Worm (Caenorhabditis elegans): Measurements from ENCODE around the gene str-9.
"Not testable (repeated sequence)": the region's sequence is repeated elsewhere in the genome, so short reads cannot be mapped to it uniquely, and the experiment has no call there.

The str-9 gene

ce11 chrV:15779128-15779729 lies 20.7 kb downstream of the str-9 start, which contains the start of the genes nhr-285 and irld-52:
nhr-285 (minus strand) TSS chrV:15779228.
irld-52 (plus strand) TSS chrV:15779679.
- TF ChIP-seq him-1 (tag; optimal IDR thresholded peaks at IDR 0.05), result no peak
- no peak for TF ChIP-seq dao-5 (tag; optimal IDR thresholded peaks at IDR 0.05)

- TF ChIP-seq him-1 (tag; optimal IDR thresholded peaks at IDR 0.05), result no peak
- no peak for TF ChIP-seq dao-5 (tag; optimal IDR thresholded peaks at IDR 0.05)
- no peak for TF ChIP-seq W03F9.2 (tag; optimal IDR thresholded peaks at IDR 0.05)
Measured at ce11 chrV:15781086-15781485, 22.5 kb downstream of the str-9 start, which contains the start of gene T26E4.2. T26E4.2 (plus strand) TSS chrV:15781386.

ce11 chrV:15782494-15782893 lies 23.9 kb downstream of the str-9 start, which contains the start of gene T26E4.3:
T26E4.3 (plus strand) TSS chrV:15782794.
- TF ChIP-seq dao-5 (tag; optimal IDR thresholded peaks at IDR 0.05) (no peak), him-1 (tag; optimal IDR thresholded peaks at IDR 0.05) (no peak), W03F9.2 (tag; optimal IDR thresholded peaks at IDR 0.05) (no peak)

ce11 chrV:15792409-15792808 lies 33.9 kb downstream of the str-9 start, which contains the start of gene T26E4.4:
T26E4.4 (minus strand) TSS chrV:15792509.
- TF ChIP-seq him-1 (tag; optimal IDR thresholded peaks at IDR 0.05) (no peak), W03F9.2 (tag; optimal IDR thresholded peaks at IDR 0.05) (no peak), dao-5 (tag; optimal IDR thresholded peaks at IDR 0.05) (no peak)

- TF ChIP-seq W03F9.2 (tag; optimal IDR thresholded peaks at IDR 0.05) (no peak), dao-5 (tag; optimal IDR thresholded peaks at IDR 0.05) (no peak), him-1 (tag; optimal IDR thresholded peaks at IDR 0.05) (no peak)
Measured at ce11 chrV:15793270-15793669, 34.7 kb downstream of the str-9 start, which contains the start of gene T26E4.7. T26E4.7 (plus strand) TSS chrV:15793570.

ce11 chrV:15796087-15796486 lies 37.5 kb downstream of the str-9 start, which contains the start of gene nhr-223:
nhr-223 (plus strand) TSS chrV:15796387.
- TF ChIP-seq him-1 (tag; optimal IDR thresholded peaks at IDR 0.05), result no peak
- no peak for TF ChIP-seq W03F9.2 (tag; optimal IDR thresholded peaks at IDR 0.05)
- no peak for TF ChIP-seq dao-5 (tag; optimal IDR thresholded peaks at IDR 0.05)

- TF ChIP-seq dao-5 (tag; optimal IDR thresholded peaks at IDR 0.05) (no peak), W03F9.2 (tag; optimal IDR thresholded peaks at IDR 0.05) (no peak), him-1 (tag; optimal IDR thresholded peaks at IDR 0.05) (no peak)
Measured at ce11 chrV:15798108-15798507, 39.6 kb downstream of the str-9 start, which contains the start of gene T26E4.10. T26E4.10 (minus strand) TSS chrV:15798208.

ce11 chrV:15802623-15803022 lies 44.1 kb downstream of the str-9 start, which contains the start of gene T26E4.9:
T26E4.9 (minus strand) TSS chrV:15802723.
- TF ChIP-seq W03F9.2, him-1, dao-5 (tag; optimal IDR thresholded peaks at IDR 0.05): not testable (repeated sequence)

- not testable (repeated sequence) for TF ChIP-seq him-1, W03F9.2, dao-5 (tag; optimal IDR thresholded peaks at IDR 0.05)
Measured at ce11 chrV:15803079-15803478, 44.5 kb downstream of the str-9 start, which contains the start of gene srd-27. srd-27 (plus strand) TSS chrV:15803379.

ce11 chrV:15803748-15804147 lies 45.2 kb downstream of the str-9 start, which contains the start of gene T26E4.18:
T26E4.18 (minus strand) TSS chrV:15803848.
- TF ChIP-seq W03F9.2, him-1, dao-5 (tag; optimal IDR thresholded peaks at IDR 0.05): not testable (repeated sequence)

ce11 chrV:15807420-15807819 lies 48.9 kb downstream of the str-9 start, which contains the start of gene srsx-38:
srsx-38 (minus strand) TSS chrV:15807520.
- TF ChIP-seq dao-5, him-1, W03F9.2 (tag; optimal IDR thresholded peaks at IDR 0.05): not testable (repeated sequence)

- TF ChIP-seq him-1 (tag; optimal IDR thresholded peaks at IDR 0.05) (no peak), dao-5 (tag; optimal IDR thresholded peaks at IDR 0.05) (no peak), W03F9.2 (tag; optimal IDR thresholded peaks at IDR 0.05) (no peak)
Measured at ce11 chrV:15809543-15809942, 51.0 kb downstream of the str-9 start, which contains the start of gene srsx-36. srsx-36 (minus strand) TSS chrV:15809643.
